Fruit fly (Drosophila melanogaster) whole organism, embryonic: ENCODE results near the gene CG16956.

Experiments used
- Ada2b ChIP-seq: fragments of 200-800 bp; sonication (Bioruptor generic); IDR thresholded peaks from 2 replicates; pipeline ENCODE4 v1.3.6; 2022; ENCODE audit warnings: missing biosample characterization, missing genetic modification characterization
- Bteb2 ChIP-seq: fragments of 200-800 bp; sonication (Bioruptor generic); optimal IDR thresholded peaks from 2 replicates; lab custom pipeline; 2016; ENCODE audit warnings: missing biosample characterization, missing genetic modification characterization
- CG10267 ChIP-seq: fragments of 200-800 bp; sonication (Bioruptor generic); optimal IDR thresholded peaks from 2 replicates; lab custom pipeline; 2018; ENCODE audit warnings: missing biosample characterization, mild to moderate bottlenecking, missing genetic modification characterization, moderate library complexity
- CG10654 ChIP-seq: fragments of 200-800 bp; sonication (Bioruptor generic); optimal IDR thresholded peaks from 2 replicates; lab custom pipeline; 2016; ENCODE audit warnings: missing biosample characterization, missing genetic modification characterization
- CG10959 ChIP-seq: fragments of 200-800 bp; sonication (Bioruptor generic); IDR thresholded peaks from 2 replicates; pipeline ENCODE4 v1.3.6; 2022; ENCODE audit warnings: missing biosample characterization, missing genetic modification characterization
- CG12391 ChIP-seq: fragments of 200-800 bp; sonication (Bioruptor generic); optimal IDR thresholded peaks from 3 replicates; lab custom pipeline; 2018; ENCODE audit warnings: missing biosample characterization, mild to moderate bottlenecking, missing genetic modification characterization, moderate library complexity
- CG13424 ChIP-seq: fragments of 200-800 bp; sonication (Bioruptor generic); optimal IDR thresholded peaks from 2 replicates; lab custom pipeline; 2019; ENCODE audit warnings: missing biosample characterization, mild to moderate bottlenecking, missing genetic modification characterization, moderate library complexity
- CG1529 ChIP-seq: fragments of 200-800 bp; sonication (Bioruptor generic); optimal IDR thresholded peaks from 3 replicates; lab custom pipeline; 2018; ENCODE audit warnings: missing biosample characterization, missing genetic modification characterization
- CG15479 ChIP-seq: fragments of 200-800 bp; sonication (Bioruptor generic); optimal IDR thresholded peaks from 3 replicates; lab custom pipeline; 2019; ENCODE audit warnings: missing biosample characterization, mild to moderate bottlenecking, missing genetic modification characterization, moderate library complexity
- CG18476 ChIP-seq: fragments of 200-800 bp; sonication (Bioruptor generic); optimal IDR thresholded peaks from 2 replicates; lab custom pipeline; 2016; ENCODE audit warnings: missing biosample characterization, mild to moderate bottlenecking, missing genetic modification characterization
- CG18764 ChIP-seq: fragments of 200-800 bp; sonication (Bioruptor generic); optimal IDR thresholded peaks from 3 replicates; lab custom pipeline; 2016; ENCODE audit warnings: missing biosample characterization, missing genetic modification characterization
- CG2712 ChIP-seq: fragments of 200-800 bp; optimal IDR thresholded peaks from 3 replicates; lab custom pipeline; 2019; ENCODE audit warnings: missing biosample characterization, mild to moderate bottlenecking, missing genetic modification characterization, moderate library complexity
- CG3281 ChIP-seq: fragments of 200-800 bp; sonication (Bioruptor generic); optimal IDR thresholded peaks from 3 replicates; lab custom pipeline; 2017; ENCODE audit warnings: missing biosample characterization, mild to moderate bottlenecking, missing genetic modification characterization
- CG33213 ChIP-seq: fragments of 200-800 bp; sonication (Bioruptor generic); optimal IDR thresholded peaks from 3 replicates; lab custom pipeline; 2016; ENCODE audit warnings: missing biosample characterization, missing genetic modification characterization
- CG4820 ChIP-seq: fragments of 200-800 bp; sonication (Bioruptor generic); optimal IDR thresholded peaks from 3 replicates; lab custom pipeline; 2016; ENCODE audit warnings: missing biosample characterization, missing genetic modification characterization
- CG6175 ChIP-seq: fragments of 200-800 bp; sonication (Bioruptor generic); IDR thresholded peaks from 3 replicates; pipeline ENCODE4 v1.3.6; 2022; ENCODE audit warnings: missing biosample characterization, missing genetic modification characterization
- CG7963 ChIP-seq: fragments of 200-800 bp; sonication (Bioruptor generic); IDR thresholded peaks from 3 replicates; pipeline ENCODE4 v1.3.6; 2022; ENCODE audit warnings: missing biosample characterization, missing genetic modification characterization; ENCODE audit not compliant: partially characterized antibody
- CG8944 ChIP-seq: fragments of 200-800 bp; sonication (Bioruptor generic); optimal IDR thresholded peaks from 3 replicates; lab custom pipeline; 2016; ENCODE audit warnings: missing biosample characterization, missing genetic modification characterization
- CG9932 ChIP-seq: fragments of 200-800 bp; sonication (Bioruptor generic); IDR thresholded peaks from 2 replicates; pipeline ENCODE4 v1.3.6; 2022; ENCODE audit warnings: missing biosample characterization, missing genetic modification characterization
- Dfd ChIP-seq, 2 experiments: fragments of >200 bp; optimal IDR thresholded peaks; 2 replicates each; lab custom pipeline; 2017; ENCODE audit warnings: missing biosample characterization in 2 of 2, missing genetic modification characterization in 2 of 2
- E2f1 ChIP-seq: fragments of 200-800 bp; sonication (Bioruptor generic); IDR thresholded peaks from 2 replicates; pipeline ENCODE4 v1.3.6; 2022; ENCODE audit warnings: missing biosample characterization, missing genetic modification characterization
- H2.0 ChIP-seq: fragments of 200-800 bp; sonication (Bioruptor generic); IDR thresholded peaks from 2 replicates; pipeline ENCODE4 v1.3.6; 2022; ENCODE audit warnings: missing biosample characterization, missing genetic modification characterization
- HLH4C ChIP-seq: fragments of 200-800 bp; sonication (Bioruptor generic); IDR thresholded peaks from 3 replicates; pipeline ENCODE4 v1.3.6; 2022; ENCODE audit warnings: missing biosample characterization, missing genetic modification characterization; ENCODE audit not compliant: partially characterized antibody
- Nf-YB ChIP-seq: fragments of 200-800 bp; sonication (Bioruptor generic); optimal IDR thresholded peaks from 3 replicates; lab custom pipeline; 2019; ENCODE audit warnings: missing biosample characterization, mild to moderate bottlenecking, missing genetic modification characterization, moderate library complexity
- Oaz ChIP-seq: fragments of 200-800 bp; sonication (Bioruptor generic); IDR thresholded peaks from 2 replicates; pipeline ENCODE4 v1.3.6; 2022; ENCODE audit warnings: missing biosample characterization, missing genetic modification characterization
- Pdp1 ChIP-seq, 2 experiments: fragments of 200-800 bp; sonication (Bioruptor generic); optimal IDR thresholded peaks; 3 replicates each; lab custom pipeline; 2016; ENCODE audit warnings: missing biosample characterization in 2 of 2, missing genetic modification characterization in 2 of 2, mild to moderate bottlenecking in 1 of 2, moderate library complexity in 1 of 2
- Sry-β ChIP-seq: fragments of 200-800 bp; sonication (Bioruptor generic); optimal IDR thresholded peaks from 2 replicates; lab custom pipeline; 2018; ENCODE audit warnings: missing biosample characterization, mild to moderate bottlenecking, missing genetic modification characterization, moderate library complexity
- Xbp1 ChIP-seq: fragments of 200-800 bp; sonication (Bioruptor generic); optimal IDR thresholded peaks from 3 replicates; lab custom pipeline; 2016; ENCODE audit warnings: missing biosample characterization, mild to moderate bottlenecking, missing genetic modification characterization
- ap ChIP-seq: fragments of 200-800 bp; sonication (Bioruptor generic); IDR thresholded peaks from 2 replicates; pipeline ENCODE4 v1.3.6; 2022; ENCODE audit warnings: missing biosample characterization, missing genetic modification characterization
- ara ChIP-seq: fragments of 200-800 bp; sonication (Bioruptor generic); IDR thresholded peaks from 2 replicates; pipeline ENCODE4 v1.3.6; 2022; ENCODE audit warnings: missing biosample characterization, missing genetic modification characterization
- ash1 ChIP-seq: fragments of 200-800 bp; sonication (Bioruptor generic); optimal IDR thresholded peaks from 2 replicates; lab custom pipeline; 2018; ENCODE audit warnings: missing biosample characterization, mild to moderate bottlenecking, missing genetic modification characterization
- bigmax ChIP-seq: fragments of 200-800 bp; sonication (Bioruptor generic); optimal IDR thresholded peaks from 2 replicates; lab custom pipeline; 2018; ENCODE audit warnings: missing biosample characterization, mild to moderate bottlenecking, missing genetic modification characterization
- br ChIP-seq: fragments of >200 bp; optimal IDR thresholded peaks from 2 replicates; lab custom pipeline; 2017
- btn ChIP-seq: fragments of 200-800 bp; sonication (Bioruptor generic); optimal IDR thresholded peaks from 2 replicates; lab custom pipeline; 2016; ENCODE audit warnings: missing biosample characterization, missing genetic modification characterization
- cg ChIP-seq: fragments of 200-800 bp; sonication (Bioruptor generic); optimal IDR thresholded peaks from 3 replicates; lab custom pipeline; 2019; ENCODE audit warnings: missing biosample characterization, mild to moderate bottlenecking, missing genetic modification characterization, moderate library complexity
- dm ChIP-seq: fragments of 200-800 bp; sonication (Bioruptor generic); optimal IDR thresholded peaks from 3 replicates; lab custom pipeline; 2016; ENCODE audit warnings: missing biosample characterization, missing genetic modification characterization
- dpn ChIP-seq, 2 experiments: fragments of 200-800 bp; sonication (Bioruptor generic); optimal IDR thresholded peaks; 3 replicates each; lab custom pipeline; 2016; ENCODE audit warnings: missing biosample characterization in 2 of 2, missing genetic modification characterization in 2 of 2
- esg ChIP-seq: fragments of 200-800 bp; sonication (Bioruptor generic); conservative IDR thresholded peaks from 2 replicates; pipeline ENCODE4 v1.3.6; 2022; ENCODE audit warnings: missing biosample characterization, missing genetic modification characterization
- gsb-n ChIP-seq: fragments of 200-800 bp; sonication (Bioruptor generic); optimal IDR thresholded peaks from 3 replicates; lab custom pipeline; 2018; ENCODE audit warnings: missing biosample characterization, mild to moderate bottlenecking, missing genetic modification characterization
- gt ChIP-seq: fragments of 200-800 bp; sonication (Bioruptor generic); IDR thresholded peaks from 2 replicates; pipeline ENCODE4 v1.3.6; 2022; ENCODE audit warnings: missing biosample characterization, missing genetic modification characterization
- inv ChIP-seq: fragments of 200-800 bp; sonication (Bioruptor generic); IDR thresholded peaks from 2 replicates; pipeline ENCODE4 v1.3.6; 2022; ENCODE audit warnings: missing biosample characterization, missing genetic modification characterization; ENCODE audit not compliant: partially characterized antibody
- nerfin-1 ChIP-seq: fragments of 200-800 bp; sonication (Bioruptor generic); optimal IDR thresholded peaks from 3 replicates; lab custom pipeline; 2019; ENCODE audit warnings: missing biosample characterization, mild to moderate bottlenecking, missing genetic modification characterization, moderate library complexity
- row ChIP-seq: fragments of 200-800 bp; sonication (Bioruptor generic); IDR thresholded peaks from 3 replicates; pipeline ENCODE4 v1.3.6; 2022; ENCODE audit warnings: missing biosample characterization, missing genetic modification characterization
- sc ChIP-seq, 3 experiments: fragments of >200 bp in 2 of 3; fragments of 200-800 bp in 1 of 3; sonication (Bioruptor generic) in 1 of 3; optimal IDR thresholded peaks; 2 replicates in 2 of 3; 3 replicates in 1 of 3; lab custom pipeline; 2017; ENCODE audit warnings: mild to moderate bottlenecking in 1 of 3, missing biosample characterization in 1 of 3, missing genetic modification characterization in 1 of 3, missing genetic modification reagents in 1 of 3
- slbo ChIP-seq: fragments of 200-800 bp; sonication (Bioruptor generic); IDR thresholded peaks from 2 replicates; pipeline ENCODE4 v1.3.6; 2022; ENCODE audit warnings: missing biosample characterization, missing genetic modification characterization
- sna ChIP-seq: fragments of 200-800 bp; sonication (Bioruptor generic); IDR thresholded peaks from 2 replicates; pipeline ENCODE4 v1.3.6; 2022; ENCODE audit warnings: missing biosample characterization, missing genetic modification characterization; ENCODE audit not compliant: partially characterized antibody
- stwl ChIP-seq: fragments of 200-800 bp; sonication (Bioruptor generic); optimal IDR thresholded peaks from 3 replicates; lab custom pipeline; 2018; ENCODE audit warnings: missing biosample characterization, mild to moderate bottlenecking, missing genetic modification characterization, moderate library complexity
- tio ChIP-seq: fragments of 200-800 bp; sonication (Bioruptor generic); optimal IDR thresholded peaks from 2 replicates; lab custom pipeline; 2017; ENCODE audit warnings: missing biosample characterization, missing genetic modification characterization, inconsistent platforms
- trem ChIP-seq: fragments of 200-800 bp; optimal IDR thresholded peaks from 3 replicates; lab custom pipeline; 2019; ENCODE audit warnings: missing biosample characterization, mild to moderate bottlenecking, missing genetic modification characterization, moderate library complexity
- ttk ChIP-seq: fragments of 200-800 bp; sonication (Bioruptor generic); IDR thresholded peaks from 2 replicates; pipeline ENCODE4 v2.1.2; 2022; ENCODE audit warnings: missing biosample characterization, missing genetic modification characterization
- zfh1 ChIP-seq: fragments of 200-800 bp; sonication (Bioruptor generic); IDR thresholded peaks from 3 replicates; pipeline ENCODE4 v1.3.6; 2022; ENCODE audit warnings: missing biosample characterization, missing genetic modification characterization

The CG16956 gene

DNA sequence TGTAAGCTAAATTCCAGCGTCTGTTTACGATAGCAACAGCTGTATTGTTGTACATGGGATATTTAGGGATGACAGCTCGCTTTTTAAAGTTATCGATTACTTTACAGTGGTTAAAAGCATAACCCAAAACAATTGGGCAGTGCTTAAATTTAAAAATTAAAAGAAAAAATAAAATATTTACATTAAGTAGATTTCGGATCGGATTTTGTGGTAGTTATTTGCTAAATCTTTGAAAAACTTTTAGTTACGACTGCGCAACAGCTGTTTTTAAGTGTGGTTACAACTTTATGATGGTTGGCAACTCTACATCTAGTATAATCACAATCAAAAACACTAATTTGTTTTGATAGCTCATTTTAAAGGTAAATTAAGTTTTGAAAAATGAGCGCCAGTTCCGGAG is 27.1 kb downstream of the CG16956 start, which contains the start of the genes Ing5 and CG7099 (continued):
- TF ChIP-seq ara (peak; percentile 96), E2f1 (GFP tag; lab: Robert Waterston, UW) (peak; percentile 96), row (GFP tag; lab: Robert Waterston, UW) (peak; percentile 99), CG4820 (GFP tag; lab: Kevin White, UChicago) (peak; percentile 94), CG2712 (tag; lab: Kevin White, UChicago) (peak; percentile 97), bigmax (peak; percentile 75), stwl (tag; lab: Kevin White, UChicago) (peak; percentile 92), CG18476 (peak; percentile 95), cg (GFP tag; lab: Kevin White, UChicago) (no peak), br (lab: Kevin White, UChicago) (no peak), ttk (GFP tag; lab: Robert Waterston, UW) (peak; percentile 95), dm (GFP tag; lab: Kevin White, UChicago) (peak; percentile 62), dpn (GFP tag; optimal IDR thresholded peaks at IDR 0.05; lab: Kevin White, UChicago) (peak; percentile 93 to 98), Oaz (GFP tag; lab: Robert Waterston, UW) (peak; percentile 92), CG7963 (GFP tag; lab: Robert Waterston, UW) (peak; percentile 45; the same call in 2 of the 3 replicates), tio (GFP tag; lab: Kevin White, UChicago) (peak; percentile 96), Dfd (GFP tag; optimal IDR thresholded peaks at IDR 0.05; lab: Kevin White, UChicago) (no peak), ash1 (GFP tag; lab: Kevin White, UChicago) (peak; percentile 61), CG12391 (peak; percentile 98), Nf-YB (GFP tag; lab: Kevin White, UChicago) (peak; percentile 83), CG18764 (GFP tag; lab: Kevin White, UChicago) (peak; percentile 96), CG10959 (peak; percentile 94), sna (GFP tag; lab: Robert Waterston, UW) (peak; percentile 67), CG8944 (GFP tag; lab: Kevin White, UChicago) (peak; percentile 88), HLH4C (GFP tag; lab: Robert Waterston, UW) (peak; percentile 71), esg (GFP tag; lab: Robert Waterston, UW) (peak; percentile 94), Ada2b (GFP tag; lab: Robert Waterston, UW) (peak; percentile 98), CG15479 (peak; percentile 36), Pdp1 (GFP tag; optimal IDR thresholded peaks at IDR 0.05; lab: Kevin White, UChicago) (peak; percentile 92 to 94), btn (peak; percentile 61), Sry-β (GFP tag; lab: Kevin White, UChicago) (peak; percentile 67), CG9932 (GFP tag; lab: Robert Waterston, UW) (peak; percentile 99), CG3281 (GFP tag; lab: Kevin White, UChicago) (peak; percentile 95), inv (GFP tag; lab: Robert Waterston, UW) (peak; percentile 56), sc (optimal IDR thresholded peaks at IDR 0.05; lab: Kevin White, UChicago) (no peak), sc (GFP tag; optimal IDR thresholded peaks at IDR 0.05; lab: Kevin White, UChicago) (peak; percentile 93), CG33213 (peak; percentile 81), slbo (GFP tag; lab: Robert Waterston, UW) (peak; percentile 99), CG10267 (tag; lab: Kevin White, UChicago) (peak; percentile 91), nerfin-1 (tag; lab: Kevin White, UChicago) (peak; percentile 93), Bteb2 (GFP tag; lab: Kevin White, UChicago) (peak; percentile 91), H2.0 (GFP tag; lab: Robert Waterston, UW) (peak; percentile 96), CG10654 (GFP tag; lab: Kevin White, UChicago) (peak; percentile 96), CG13424 (tag; lab: Kevin White, UChicago) (peak; percentile 97), ap (GFP tag; lab: Robert Waterston, UW) (peak; percentile 92), gsb-n (tag; lab: Kevin White, UChicago) (peak; percentile 94), gt (GFP tag; lab: Robert Waterston, UW) (peak; percentile 92), CG6175 (peak; percentile 90), trem (tag; lab: Kevin White, UChicago) (peak; percentile 95), zfh1 (GFP tag; lab: Robert Waterston, UW) (peak; percentile 97), Xbp1 (peak; percentile 99), CG1529 (GFP tag; lab: Kevin White, UChicago) (peak; percentile 91)
